Worm (Caenorhabditis elegans): ENCODE data around the gene ZK1290.5.

DNA sequence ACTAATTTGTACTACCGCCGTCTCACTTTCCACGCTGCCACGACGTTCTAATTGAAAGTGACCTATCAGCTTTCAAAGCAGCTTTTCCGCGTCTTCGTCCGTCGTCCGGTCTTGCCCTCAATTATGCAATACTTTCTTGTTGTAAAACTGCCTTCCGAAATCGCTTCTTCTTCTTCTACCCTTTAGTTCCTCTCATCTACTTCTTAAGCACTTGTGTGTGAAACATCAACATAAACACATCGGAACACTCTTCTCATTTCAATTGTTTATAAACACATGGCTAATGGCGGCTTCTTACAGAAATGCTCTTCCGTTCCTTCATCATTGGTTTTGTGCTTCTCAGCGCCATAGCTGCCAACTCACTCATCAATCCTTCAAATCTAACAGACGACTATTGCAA lies 40.9 kb downstream of the ZK1290.5 start, which contains the start of gene F35D2.3:
- TF ChIP-seq zag-1 (tag; optimal IDR thresholded peaks at IDR 0.05) = no peak
- TF ChIP-seq rnt-1 (tag; optimal IDR thresholded peaks at IDR 0.05) = no peak
- no peak for TF ChIP-seq nhr-90 (tag; optimal IDR thresholded peaks at IDR 0.05; ENCODE audit: poor library complexity)
- no peak for TF ChIP-seq lsy-2 (tag; optimal IDR thresholded peaks at IDR 0.05)
- TF ChIP-seq nhr-12 (tag; optimal IDR thresholded peaks at IDR 0.05) = no peak
- no peak for TF ChIP-seq nhr-28 (tag; optimal IDR thresholded peaks at IDR 0.05)
- TF ChIP-seq fkh-10 (GFP tag; optimal IDR thresholded peaks at IDR 0.05) = no peak
- TF ChIP-seq ztf-4 (tag; optimal IDR thresholded peaks at IDR 0.05) = no peak
- TF ChIP-seq nhr-47 (tag; optimal IDR thresholded peaks at IDR 0.05) = no peak
- TF ChIP-seq ama-1 (optimal IDR thresholded peaks at IDR 0.05) = no peak
- no peak for TF ChIP-seq tbx-2 (tag; optimal IDR thresholded peaks at IDR 0.05)
- no peak for TF ChIP-seq mdl-1 (tag; optimal IDR thresholded peaks at IDR 0.05)
- TF ChIP-seq egl-27 (tag; optimal IDR thresholded peaks at IDR 0.05) = no peak
- TF ChIP-seq lin-39 (tag; optimal IDR thresholded peaks at IDR 0.05) = no peak

Measured in whole organism, L1 larva.